Worm (Caenorhabditis elegans): ENCODE measurements around the gene D1005.5.

D1005.5 gene

DNA sequence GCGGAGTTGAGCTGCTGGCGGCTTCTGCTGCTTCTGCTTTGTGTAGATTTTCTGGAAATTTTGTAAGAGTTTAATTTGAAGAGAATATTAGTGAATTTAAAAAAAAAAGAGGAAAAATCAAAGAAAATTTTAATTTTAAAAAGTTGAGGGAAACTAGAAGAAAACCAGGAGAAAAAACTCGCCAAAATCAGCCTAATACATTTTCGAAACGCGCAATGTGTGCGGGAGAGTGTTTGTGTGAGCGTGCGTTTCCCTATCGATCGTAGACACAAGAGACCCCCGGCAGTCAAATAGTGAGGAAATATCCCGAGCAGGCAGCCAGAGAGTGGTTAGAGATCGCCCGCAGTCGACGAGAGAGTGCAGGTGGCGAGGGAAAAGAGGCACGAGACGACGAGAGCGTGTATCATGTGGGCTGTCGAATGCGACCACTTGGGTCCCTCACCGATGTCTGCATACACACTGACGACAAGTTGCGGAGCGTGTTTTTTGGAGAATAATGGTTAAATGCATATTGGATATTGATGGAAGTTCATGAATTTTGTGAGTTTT is 26.1 kb downstream of the D1005.5 start, which contains the start of gene zfp-3 (continued):
- TF ChIP-seq mep-1 (tag; optimal IDR thresholded peaks at IDR 0.05), result peak; percentile 97
- no peak for TF ChIP-seq daf-8 (GFP tag; IDR thresholded peaks at IDR 0.05)
- TF ChIP-seq mes-2 (tag; optimal IDR thresholded peaks at IDR 0.05; ENCODE audit: poor library complexity, severe bottlenecking), result peak; percentile 86
- TF ChIP-seq lin-15B (tag; optimal IDR thresholded peaks at IDR 0.05), result no peak
- 0 out of 2 replicates have a peak, but pooled peaks have one; percentile 17 for TF ChIP-seq dmd-8 (GFP tag; IDR thresholded peaks at IDR 0.05)
- TF ChIP-seq mdt-29 (GFP tag; IDR thresholded peaks at IDR 0.05), result peak; percentile 76
- TF ChIP-seq zip-11 (GFP tag; IDR thresholded peaks at IDR 0.05), result no peak
- peak; percentile 86 for TF ChIP-seq nhr-102 (tag; optimal IDR thresholded peaks at IDR 0.05)
- peak; percentile 100 for TF ChIP-seq aha-1 (tag)
- TF ChIP-seq skn-1 (tag; optimal IDR thresholded peaks at IDR 0.05), result peak; percentile 6
- peak; percentile 41 for TF ChIP-seq Y5F2A.4 (GFP tag; optimal IDR thresholded peaks at IDR 0.05)
- TF ChIP-seq ces-1 (GFP tag; optimal IDR thresholded peaks at IDR 0.05), result peak; percentile 2
- TF ChIP-seq T26A8.4 (GFP tag; IDR thresholded peaks at IDR 0.05), result peak; percentile 87
- TF ChIP-seq ama-1 (optimal IDR thresholded peaks at IDR 0.05), result peak; percentile 7
- no peak for TF ChIP-seq unc-130 (GFP tag; optimal IDR thresholded peaks at IDR 0.05)
- peak; percentile 94 for TF ChIP-seq nhr-11 (tag; optimal IDR thresholded peaks at IDR 0.05)
- peak; percentile 6 for TF ChIP-seq spr-3 (GFP tag; optimal IDR thresholded peaks at IDR 0.05)
- TF ChIP-seq tra-1 (GFP tag; IDR thresholded peaks at IDR 0.05), result peak; percentile 81
- no peak for TF ChIP-seq lim-7 (GFP tag; IDR thresholded peaks at IDR 0.05)
- peak; percentile 83 for TF ChIP-seq ztf-7 (tag; optimal IDR thresholded peaks at IDR 0.05)
- TF ChIP-seq lir-3 (tag; optimal IDR thresholded peaks at IDR 0.05), result peak; percentile 45
- TF ChIP-seq T20F7.1 (GFP tag; optimal IDR thresholded peaks at IDR 0.05), result no peak
- TF ChIP-seq vab-7 (GFP tag; IDR thresholded peaks at IDR 0.05), result peak; percentile 43; the same call in 1 of the 2 replicates
- peak; percentile 91 for TF ChIP-seq dmd-6 (GFP tag; IDR thresholded peaks at IDR 0.05)
- no peak for TF ChIP-seq lin-29 (GFP tag; IDR thresholded peaks at IDR 0.05)
- TF ChIP-seq ceh-44 (GFP tag; IDR thresholded peaks at IDR 0.05), result no peak
- no peak for TF ChIP-seq ztf-11 (tag; optimal IDR thresholded peaks at IDR 0.05)
- peak; percentile 82 for TF ChIP-seq nhr-28 (tag; optimal IDR thresholded peaks at IDR 0.05)
- peak in 1 of 2 experiments; percentile 99 for TF ChIP-seq unc-62 (GFP tag; optimal IDR thresholded peaks at IDR 0.05 in 1 of 2)
- no peak for TF ChIP-seq unc-62 (tag; optimal IDR thresholded peaks at IDR 0.05)
- TF ChIP-seq ZK546.5 (tag; optimal IDR thresholded peaks at IDR 0.05), result peak in 1 of 2 experiments; percentile 59
- peak; percentile 81 for TF ChIP-seq madf-9 (GFP tag; conservative IDR thresholded peaks at IDR 0.05)
- peak; percentile 95 for TF ChIP-seq rbr-2 (tag; optimal IDR thresholded peaks at IDR 0.05)
- peak; percentile 77 for TF ChIP-seq dmd-9 (GFP tag; IDR thresholded peaks at IDR 0.05)
- TF ChIP-seq lin-1 (GFP tag; IDR thresholded peaks at IDR 0.05), result peak; percentile 81
- no peak for TF ChIP-seq F44E2.7 (GFP tag; IDR thresholded peaks at IDR 0.05)
- peak; percentile 87 for TF ChIP-seq spr-1 (tag; optimal IDR thresholded peaks at IDR 0.05)
- peak; percentile 25 for TF ChIP-seq fos-1 (tag; optimal IDR thresholded peaks at IDR 0.05)
- TF ChIP-seq daf-16 (GFP tag; optimal IDR thresholded peaks at IDR 0.05), result peak; percentile 62 to 79
- peak; percentile 88 for TF ChIP-seq daf-16 (tag; optimal IDR thresholded peaks at IDR 0.05)

DNA sequence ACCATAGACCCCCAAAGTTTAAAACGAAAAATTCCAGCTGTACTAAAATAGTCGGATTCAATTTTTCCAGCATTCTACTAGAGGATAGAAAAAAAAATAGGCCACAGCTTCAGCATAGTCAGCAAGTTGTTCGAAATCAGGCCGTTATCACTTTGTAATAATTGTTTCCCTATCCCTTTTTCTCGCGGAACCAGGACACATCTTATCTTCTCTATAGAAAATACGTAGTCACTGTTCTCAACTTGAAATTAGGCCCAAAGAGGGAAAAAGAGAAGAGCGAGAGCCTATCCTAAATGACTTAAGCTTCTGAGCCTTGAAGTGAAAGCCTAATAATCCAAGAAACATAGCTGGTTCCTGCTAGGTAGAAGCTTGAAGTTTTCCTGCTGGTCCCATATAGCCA is 27.1 kb downstream of the D1005.5 start:
- TF ChIP-seq daf-19 (GFP tag; conservative IDR thresholded peaks at IDR 0.05), result no peak
- peak; percentile 19 for TF ChIP-seq hlh-30 (tag; optimal IDR thresholded peaks at IDR 0.05; ENCODE audit: insufficient read depth)
- TF ChIP-seq ama-1 (optimal IDR thresholded peaks at IDR 0.05), result peak; percentile 80
- TF ChIP-seq dmd-8 (GFP tag; IDR thresholded peaks at IDR 0.05), result no peak
- no peak for TF ChIP-seq nhr-11 (tag; optimal IDR thresholded peaks at IDR 0.05)
- TF ChIP-seq spr-1 (tag; optimal IDR thresholded peaks at IDR 0.05), result peak; percentile 0
- no peak for TF ChIP-seq ZK546.5 (tag; optimal IDR thresholded peaks at IDR 0.05)
- TF ChIP-seq T26A8.4 (GFP tag; IDR thresholded peaks at IDR 0.05), result peak; percentile 38; the same call in 1 of the 2 replicates
- peak; percentile 33 for TF ChIP-seq dve-1 (tag; optimal IDR thresholded peaks at IDR 0.05; ENCODE audit: insufficient read depth)
- peak; percentile 45 for TF ChIP-seq aha-1 (tag)
- TF ChIP-seq Y75B8A.6 (GFP tag; IDR thresholded peaks at IDR 0.05), result 0 out of 2 replicates have a peak, but pooled peaks have one; percentile 31
- peak; percentile 23 for TF ChIP-seq hlh-11 (tag; optimal IDR thresholded peaks at IDR 0.05)
- no peak for TF ChIP-seq hmg-1.1 (GFP tag; IDR thresholded peaks at IDR 0.05)
- peak; percentile 39; the same call in 1 of the 2 replicates for TF ChIP-seq nhr-42 (GFP tag; IDR thresholded peaks at IDR 0.05)
- TF ChIP-seq mxl-2 (GFP tag; conservative IDR thresholded peaks at IDR 0.05), result no peak
- peak in 1 of 2 experiments; percentile 22 for TF ChIP-seq lsy-2 (tag; optimal IDR thresholded peaks at IDR 0.05)
- 0 out of 2 replicates have a peak, but pooled peaks have one; percentile 66 for TF ChIP-seq D1046.2 (GFP tag; IDR thresholded peaks at IDR 0.05)
- TF ChIP-seq php-3 (GFP tag; IDR thresholded peaks at IDR 0.05), result 0 out of 2 replicates have a peak, but pooled peaks have one; percentile 9
- TF ChIP-seq nhr-48 (tag; optimal IDR thresholded peaks at IDR 0.05), result peak; percentile 10

All from whole organism, L4 larva.